Worm (Caenorhabditis elegans) whole organism, L4 larva: ENCODE results near the gene txt-19.

Experiments
- D1046.2 ChIP-seq: fragments of 200-800 bp; sonication (Bioruptor generic); IDR thresholded peaks from 2 replicates; pipeline ENCODE4 v1.3.6; 2022; ENCODE audit warnings: missing genetic modification characterization, missing compliant biosample characterization
- F26F4.8 ChIP-seq: fragments of 200-800 bp; sonication (Bioruptor generic); conservative IDR thresholded peaks from 2 replicates; pipeline ENCODE4 v1.3.6; 2022; ENCODE audit warnings: missing genetic modification characterization, missing compliant biosample characterization
- F44E2.7 ChIP-seq: fragments of 200-800 bp; sonication (Bioruptor generic); IDR thresholded peaks from 2 replicates; pipeline ENCODE4 v2.1.2; 2022; ENCODE audit warnings: missing genetic modification characterization, missing compliant biosample characterization
- Y75B8A.6 ChIP-seq: fragments of 200-800 bp; sonication (Bioruptor generic); IDR thresholded peaks from 2 replicates; pipeline ENCODE4 v1.3.6; 2022; ENCODE audit warnings: missing genetic modification reagents, missing genetic modification characterization, missing compliant biosample characterization
- ZK337.2 ChIP-seq: fragments of 200-800 bp; sonication (Bioruptor generic); IDR thresholded peaks from 2 replicates; pipeline ENCODE4 v1.3.6; 2022; ENCODE audit warnings: missing genetic modification reagents, missing genetic modification characterization, missing compliant biosample characterization
- aha-1 ChIP-seq: fragments of 150-350 bp; peaks from one replicate; lab custom pipeline; 2014; ENCODE audit warnings: missing biosample characterization, missing genetic modification characterization
- ama-1 ChIP-seq: fragments of 150-350 bp; optimal IDR thresholded peaks from 2 replicates; lab custom pipeline; 2014; ENCODE audit warnings: inconsistent platforms, mixed read lengths
- attf-4 ChIP-seq: sonication (generic microtip); optimal IDR thresholded peaks from 3 replicates; lab custom pipeline; 2017; ENCODE audit warnings: missing biosample characterization, missing genetic modification characterization
- ceh-28 ChIP-seq: fragments of 150-350 bp; optimal IDR thresholded peaks from 2 replicates; lab custom pipeline; 2014; ENCODE audit warnings: missing biosample characterization, missing genetic modification reagents, missing genetic modification characterization
- ceh-44 ChIP-seq: fragments of 200-800 bp; sonication (Bioruptor generic); IDR thresholded peaks from 2 replicates; pipeline ENCODE4 v1.3.6; 2022; ENCODE audit warnings: missing genetic modification reagents, missing genetic modification characterization, missing compliant biosample characterization
- ceh-62 ChIP-seq: sonication (generic microtip); optimal IDR thresholded peaks from 2 replicates; lab custom pipeline; 2017; ENCODE audit warnings: missing biosample characterization, missing genetic modification characterization
- cey-2 ChIP-seq: sonication (generic microtip); optimal IDR thresholded peaks from 3 replicates; lab custom pipeline; 2017; ENCODE audit warnings: missing genetic modification characterization, mild to moderate bottlenecking, missing compliant biosample characterization, antibody characterized with exemption, borderline replicate concordance; ENCODE audit not compliant: insufficient read depth
- ctbp-1 ChIP-seq: fragments of 200-800 bp; sonication (Bioruptor generic); IDR thresholded peaks from 2 replicates; pipeline ENCODE4 v1.3.6; 2022; ENCODE audit warnings: missing genetic modification reagents, missing genetic modification characterization, missing compliant biosample characterization
- dmd-6 ChIP-seq: fragments of 200-800 bp; sonication (Bioruptor generic); IDR thresholded peaks from 2 replicates; pipeline ENCODE4 v1.3.6; 2022; ENCODE audit warnings: missing genetic modification reagents, missing genetic modification characterization, missing compliant biosample characterization
- dmd-9 ChIP-seq: fragments of 200-800 bp; sonication (Bioruptor generic); IDR thresholded peaks from 2 replicates; pipeline ENCODE4 v1.3.6; 2022; ENCODE audit warnings: missing genetic modification reagents, missing genetic modification characterization, missing compliant biosample characterization
- dpl-1 ChIP-seq: fragments of 150-350 bp; optimal IDR thresholded peaks from 2 replicates; lab custom pipeline; 2014; ENCODE audit warnings: missing biosample characterization, missing genetic modification reagents, missing genetic modification characterization
- dve-1 ChIP-seq: sonication (generic microtip); optimal IDR thresholded peaks from 2 replicates; lab custom pipeline; 2017; ENCODE audit warnings: antibody characterized with exemption, mild to moderate bottlenecking, missing genetic modification characterization, missing compliant biosample characterization; ENCODE audit not compliant: insufficient read depth
- fkh-10 ChIP-seq: fragments of 150-350 bp; optimal IDR thresholded peaks from 2 replicates; lab custom pipeline; 2014; ENCODE audit warnings: missing biosample characterization, missing genetic modification reagents, missing genetic modification characterization
- hif-1 ChIP-seq, 2 experiments: sonication (generic microtip); optimal IDR thresholded peaks; 2 replicates each; lab custom pipeline; 2016 to 2017; ENCODE audit warnings: missing compliant biosample characterization in 2 of 2, missing genetic modification characterization in 2 of 2, missing genetic modification reagents in 2 of 2, missing genotype in 2 of 2, mild to moderate bottlenecking in 1 of 2
- hmg-1.1 ChIP-seq: fragments of 200-800 bp; sonication (Bioruptor generic); IDR thresholded peaks from 2 replicates; pipeline ENCODE4 v1.3.6; 2022; ENCODE audit warnings: missing genetic modification reagents, missing genetic modification characterization, missing compliant biosample characterization
- lim-7 ChIP-seq: fragments of 200-800 bp; sonication (Bioruptor generic); IDR thresholded peaks from 2 replicates; pipeline ENCODE4 v1.3.6; 2022; ENCODE audit warnings: missing genetic modification characterization, missing compliant biosample characterization
- lin-1 ChIP-seq: fragments of 200-800 bp; sonication (Bioruptor generic); IDR thresholded peaks from 2 replicates; pipeline ENCODE4 v1.3.6; 2022; ENCODE audit warnings: missing genetic modification reagents, missing genetic modification characterization, missing compliant biosample characterization
- lin-13 ChIP-seq: fragments of 150-350 bp; optimal IDR thresholded peaks from 2 replicates; lab custom pipeline; 2014; ENCODE audit warnings: missing biosample characterization, missing genetic modification reagents, missing genetic modification characterization
- lin-38 ChIP-seq: fragments of 200-800 bp; sonication (Bioruptor generic); IDR thresholded peaks from 2 replicates; pipeline ENCODE4 v1.3.6; 2022; ENCODE audit warnings: missing genetic modification reagents, missing genetic modification characterization, missing compliant biosample characterization
- lin-39 ChIP-seq: fragments of 150-350 bp; optimal IDR thresholded peaks from 2 replicates; lab custom pipeline; 2014; ENCODE audit warnings: missing biosample characterization, missing genetic modification reagents, missing genetic modification characterization
- madf-5 ChIP-seq, 2 experiments: fragments of 200-800 bp; sonication (Bioruptor generic); IDR thresholded peaks; 2 replicates each; pipeline ENCODE4 v1.3.6; 2022; ENCODE audit warnings: missing compliant biosample characterization in 2 of 2, missing genetic modification characterization in 2 of 2
- madf-9 ChIP-seq: fragments of 200-800 bp; sonication (Bioruptor generic); conservative IDR thresholded peaks from 2 replicates; pipeline ENCODE4 v1.3.6; 2022; ENCODE audit warnings: missing genetic modification reagents, missing genetic modification characterization, missing compliant biosample characterization
- nhr-10 ChIP-seq: fragments of 150-350 bp; optimal IDR thresholded peaks from 2 replicates; lab custom pipeline; 2014; ENCODE audit warnings: missing biosample characterization, missing genetic modification characterization
- nhr-102 ChIP-seq: sonication (generic microtip); optimal IDR thresholded peaks from 2 replicates; lab custom pipeline; 2016; ENCODE audit warnings: mild to moderate bottlenecking, missing genetic modification characterization, moderate library complexity, missing compliant biosample characterization
- nhr-11 ChIP-seq: fragments of 150-350 bp; optimal IDR thresholded peaks from 2 replicates; lab custom pipeline; 2014; ENCODE audit warnings: missing biosample characterization, missing genetic modification characterization
- nhr-111 ChIP-seq: fragments of 200-800 bp; sonication (Bioruptor generic); optimal IDR thresholded peaks from 2 replicates; lab custom pipeline; 2018; ENCODE audit warnings: mild to moderate bottlenecking, missing genetic modification characterization, missing compliant biosample characterization
- nhr-25 ChIP-seq: sonication (generic microtip); optimal IDR thresholded peaks from 2 replicates; lab custom pipeline; 2017; ENCODE audit warnings: missing genetic modification characterization, mild to moderate bottlenecking, missing compliant biosample characterization, antibody characterized with exemption, moderate library complexity, borderline replicate concordance; ENCODE audit not compliant: insufficient read depth
- nhr-28 ChIP-seq: fragments of 150-350 bp; optimal IDR thresholded peaks from 2 replicates; lab custom pipeline; 2014; ENCODE audit warnings: missing biosample characterization, missing genetic modification characterization
- nhr-41 ChIP-seq: fragments of 200-800 bp; sonication (Bioruptor generic); IDR thresholded peaks from 2 replicates; pipeline ENCODE4 v1.3.6; 2022; ENCODE audit warnings: missing genetic modification reagents, missing genetic modification characterization, missing compliant biosample characterization
- nhr-42 ChIP-seq: fragments of 200-800 bp; sonication (Bioruptor generic); IDR thresholded peaks from 2 replicates; pipeline ENCODE4 v1.3.6; 2022; ENCODE audit warnings: missing genetic modification characterization, missing compliant biosample characterization
- nhr-48 ChIP-seq: sonication (generic microtip); optimal IDR thresholded peaks from 2 replicates; lab custom pipeline; 2016; ENCODE audit warnings: mild to moderate bottlenecking, missing genetic modification characterization, missing compliant biosample characterization
- nhr-6 ChIP-seq: fragments of 150-350 bp; optimal IDR thresholded peaks from 2 replicates; lab custom pipeline; 2014; ENCODE audit warnings: missing biosample characterization, missing genetic modification characterization
- pha-4 ChIP-seq, 2 experiments: fragments of 150-350 bp in 1 of 2; fragments of 200-800 bp in 1 of 2; sonication (Bioruptor generic) in 1 of 2; IDR thresholded peaks in 1 of 2; optimal IDR thresholded peaks in 1 of 2; 2 replicates each; pipeline versions ENCODE4 v1.3.6 to Lab custom; 2014 to 2022; ENCODE audit warnings: missing genetic modification characterization in 2 of 2, missing genetic modification reagents in 2 of 2, missing biosample characterization in 1 of 2, missing compliant biosample characterization in 1 of 2
- php-3 ChIP-seq: fragments of 200-800 bp; sonication (Bioruptor generic); IDR thresholded peaks from 2 replicates; pipeline ENCODE4 v1.3.6; 2022; ENCODE audit warnings: missing genetic modification reagents, missing genetic modification characterization, missing compliant biosample characterization
- saeg-2 ChIP-seq: fragments of 200-800 bp; sonication (Bioruptor generic); IDR thresholded peaks from 2 replicates; pipeline ENCODE4 v1.3.6; 2022; ENCODE audit warnings: missing genetic modification reagents, missing genetic modification characterization, missing compliant biosample characterization
- sdz-12 ChIP-seq: fragments of 200-800 bp; sonication (Bioruptor generic); optimal IDR thresholded peaks from 2 replicates; lab custom pipeline; 2018; ENCODE audit warnings: mild to moderate bottlenecking, missing genetic modification characterization, missing compliant biosample characterization
- snpc-1.2 ChIP-seq: fragments of 200-800 bp; sonication (Bioruptor generic); IDR thresholded peaks from 2 replicates; pipeline ENCODE4 v1.3.6; 2022; ENCODE audit warnings: missing genetic modification reagents, missing genetic modification characterization, missing compliant biosample characterization
- snpc-4 ChIP-seq: fragments of 150-350 bp; optimal IDR thresholded peaks from 2 replicates; lab custom pipeline; 2014; ENCODE audit warnings: missing biosample characterization, missing genetic modification characterization
- spr-1 ChIP-seq: sonication (generic microtip); optimal IDR thresholded peaks from 2 replicates; lab custom pipeline; 2016; ENCODE audit warnings: mild to moderate bottlenecking, missing genetic modification characterization, missing compliant biosample characterization
- spr-3 ChIP-seq: fragments of 200-800 bp; sonication (Bioruptor generic); optimal IDR thresholded peaks from 2 replicates; lab custom pipeline; 2018; ENCODE audit warnings: mild to moderate bottlenecking, missing genetic modification characterization, missing compliant biosample characterization
- tag-97 ChIP-seq: fragments of 200-800 bp; sonication (Bioruptor generic); IDR thresholded peaks from 2 replicates; pipeline ENCODE4 v1.3.6; 2022; ENCODE audit warnings: missing genetic modification characterization, missing compliant biosample characterization
- tra-1 ChIP-seq: fragments of 200-800 bp; sonication (Bioruptor generic); IDR thresholded peaks from 2 replicates; pipeline ENCODE4 v1.3.6; 2022; ENCODE audit warnings: missing genetic modification reagents, missing genetic modification characterization, missing compliant biosample characterization
- unc-130 ChIP-seq: sonication (generic microtip); optimal IDR thresholded peaks from 2 replicates; lab custom pipeline; 2016; ENCODE audit warnings: missing genetic modification reagents, missing genetic modification characterization, missing compliant biosample characterization
- unc-62 ChIP-seq, 3 experiments: fragments of 150-350 bp in 1 of 3; sonication (generic microtip); optimal IDR thresholded peaks in 2 of 3; peaks in 1 of 3; 1 replicate in 1 of 3; 2 replicates in 2 of 3; lab custom pipeline; 2014 to 2017; ENCODE audit warnings: missing biosample characterization in 3 of 3, missing genetic modification characterization in 3 of 3, missing genetic modification reagents in 3 of 3, missing genotype in 1 of 3
- zip-11 ChIP-seq: fragments of 200-800 bp; sonication (Bioruptor generic); IDR thresholded peaks from 2 replicates; pipeline ENCODE4 v1.3.6; 2022; ENCODE audit warnings: missing genetic modification characterization, missing compliant biosample characterization
- ztf-11 ChIP-seq: fragments of 150-350 bp; optimal IDR thresholded peaks from 2 replicates; lab custom pipeline; 2014; ENCODE audit warnings: missing biosample characterization, missing genetic modification characterization

Gene txt-19

DNA sequence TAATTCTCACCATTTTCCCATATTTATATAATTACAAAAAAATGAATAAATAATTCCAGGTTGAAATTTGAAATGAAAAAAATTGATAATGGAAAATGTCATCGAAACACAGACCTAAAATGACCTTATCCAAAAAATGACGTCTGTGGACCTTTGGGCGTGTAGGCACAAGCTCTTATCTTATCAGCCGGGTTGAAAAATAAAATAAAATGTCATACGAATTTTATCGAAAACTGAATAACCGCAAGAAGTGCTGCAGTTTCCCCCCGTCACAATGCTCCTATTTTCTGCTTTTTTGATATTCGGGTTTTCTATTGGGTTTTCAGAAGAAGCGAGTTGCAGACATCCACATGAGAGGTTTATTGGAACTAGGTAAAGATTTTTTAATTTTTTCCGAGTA, 20.2 kb downstream of the txt-19 start, which contains the start of gene clec-186:
Gene clec-186 (plus strand): TSS at position 226 of the 400 bp plus-strand sequence.
- peak; percentile 36; the same call in 1 of the 2 replicates for TF ChIP-seq tra-1 (GFP tag; lab: Robert Waterston, UW)
- no peak for TF ChIP-seq snpc-1.2 (GFP tag; lab: Robert Waterston, UW)
- no peak for TF ChIP-seq dpl-1
- peak; percentile 60 for TF ChIP-seq dve-1 (tag; lab: Kevin White, UChicago)
- TF ChIP-seq tag-97 (GFP tag; lab: Robert Waterston, UW), result no peak
- TF ChIP-seq ceh-28 (tag; lab: Kevin White, UChicago), result no peak
- TF ChIP-seq F26F4.8 (GFP tag; lab: Robert Waterston, UW), result no peak
- no peak for TF ChIP-seq saeg-2
- TF ChIP-seq attf-4 (tag; lab: Kevin White, UChicago), result no peak
- TF ChIP-seq spr-3 (GFP tag; lab: Kevin White, UChicago), result no peak
- peak; percentile 80; the same call in 1 of the 2 replicates for TF ChIP-seq nhr-41
- TF ChIP-seq D1046.2 (GFP tag; lab: Robert Waterston, UW), result no peak
- TF ChIP-seq nhr-102 (tag; lab: Kevin White, UChicago), result no peak
- peak; percentile 95 for TF ChIP-seq dmd-6 (GFP tag; lab: Robert Waterston, UW)
- no peak for TF ChIP-seq ztf-11 (tag; lab: Kevin White, UChicago)
- no peak for TF ChIP-seq pha-4 (GFP tag; IDR thresholded peaks at IDR 0.05; lab: Robert Waterston, UW)
- TF ChIP-seq pha-4 (tag; optimal IDR thresholded peaks at IDR 0.05; lab: Kevin White, UChicago), result no peak
- no peak for TF ChIP-seq Y75B8A.6
- TF ChIP-seq dmd-9, result no peak
- no peak for TF ChIP-seq madf-5 (GFP tag; IDR thresholded peaks at IDR 0.05; lab: Robert Waterston, UW)
- TF ChIP-seq nhr-42 (GFP tag; lab: Robert Waterston, UW), result no peak
- TF ChIP-seq nhr-28 (tag; lab: Kevin White, UChicago), result peak; percentile 77
- TF ChIP-seq sdz-12 (GFP tag; lab: Kevin White, UChicago), result no peak
- TF ChIP-seq snpc-4 (tag; lab: Kevin White, UChicago), result no peak
- no peak for TF ChIP-seq nhr-25 (tag; lab: Kevin White, UChicago)
- no peak for TF ChIP-seq unc-130 (GFP tag; lab: Kevin White, UChicago)
- peak; percentile 49 for TF ChIP-seq nhr-48
- no peak for TF ChIP-seq nhr-10 (tag; lab: Kevin White, UChicago)
- TF ChIP-seq lin-13 (GFP tag; lab: Kevin White, UChicago), result no peak
- TF ChIP-seq lin-39 (tag; lab: Kevin White, UChicago), result no peak
- TF ChIP-seq F44E2.7 (GFP tag; lab: Robert Waterston, UW), result no peak
- TF ChIP-seq ZK337.2 (GFP tag; lab: Robert Waterston, UW), result no peak
- peak; percentile 29 for TF ChIP-seq nhr-6 (tag; lab: Kevin White, UChicago)
- no peak for TF ChIP-seq lim-7 (GFP tag; lab: Robert Waterston, UW)
- no peak for TF ChIP-seq zip-11 (GFP tag; lab: Robert Waterston, UW)
- no peak for TF ChIP-seq ceh-44 (GFP tag; lab: Robert Waterston, UW)
- TF ChIP-seq spr-1 (tag; lab: Kevin White, UChicago), result no peak
- TF ChIP-seq nhr-11 (tag; lab: Kevin White, UChicago), result no peak
- TF ChIP-seq lin-1 (GFP tag; lab: Robert Waterston, UW), result no peak
- no peak for TF ChIP-seq ctbp-1 (GFP tag; lab: Robert Waterston, UW)
- no peak for TF ChIP-seq nhr-111 (GFP tag; lab: Kevin White, UChicago)
- TF ChIP-seq lin-38 (GFP tag; lab: Robert Waterston, UW), result no peak
- no peak for TF ChIP-seq madf-9 (GFP tag; lab: Robert Waterston, UW)
- TF ChIP-seq aha-1 (tag; lab: Kevin White, UChicago), result no peak
- no peak for TF ChIP-seq fkh-10
- TF ChIP-seq php-3 (GFP tag; lab: Robert Waterston, UW), result peak; percentile 67; the same call in 1 of the 2 replicates
- TF ChIP-seq ama-1, result no peak
- TF ChIP-seq ceh-62, result no peak
- no peak for TF ChIP-seq cey-2 (tag; lab: Kevin White, UChicago)
- peak in 1 of 2 experiments; percentile 85 for TF ChIP-seq unc-62 (GFP tag; optimal IDR thresholded peaks at IDR 0.05 in 1 of 2; lab: Kevin White, UChicago)
- no peak for TF ChIP-seq unc-62 (tag; optimal IDR thresholded peaks at IDR 0.05; lab: Kevin White, UChicago)
- TF ChIP-seq hmg-1.1 (GFP tag; lab: Robert Waterston, UW), result no peak
- TF ChIP-seq hif-1 (tag; optimal IDR thresholded peaks at IDR 0.05; lab: Kevin White, UChicago), result no peak
